Worm (Caenorhabditis elegans): ENCODE results near the gene dhrs-4.

ce11 chrV:12921680-12922079 is 728 bp upstream of the dhrs-4 start:
- TF ChIP-seq tab-1 (GFP tag; IDR thresholded peaks at IDR 0.05) (no peak), flt-1 (GFP tag; IDR thresholded peaks at IDR 0.05) (no peak), ref-1 (GFP tag; conservative IDR thresholded peaks at IDR 0.05) (no peak)
